Worm (Caenorhabditis elegans) whole organism, L1 larva: ENCODE data around the gene C55A6.3.
A peak's percentile ranks its signal among the peaks of the same experiment; 100 is the strongest.

Experiments
- C04F5.9 ChIP-seq: sonication (generic microtip); optimal IDR thresholded peaks from 2 replicates; lab custom pipeline; 2016; ENCODE audit warnings: missing genetic modification characterization, missing compliant biosample characterization
- F16B12.6 ChIP-seq: fragments of 150-350 bp; optimal IDR thresholded peaks from 2 replicates; lab custom pipeline; 2014; ENCODE audit warnings: missing biosample characterization, missing genetic modification characterization
- Y116A8C.19 ChIP-seq: sonication (generic microtip); optimal IDR thresholded peaks from 2 replicates; lab custom pipeline; 2016; ENCODE audit warnings: missing compliant biosample characterization, missing genetic modification characterization, borderline replicate concordance
- aha-1 ChIP-seq: fragments of 150-350 bp; optimal IDR thresholded peaks from 2 replicates; lab custom pipeline; 2014; ENCODE audit warnings: missing biosample characterization, missing genetic modification characterization
- blmp-1 ChIP-seq: fragments of 150-350 bp; optimal IDR thresholded peaks from 2 replicates; lab custom pipeline; 2014; ENCODE audit warnings: missing biosample characterization, missing genetic modification characterization
- ceh-88 ChIP-seq: fragments of 200-800 bp; sonication (Bioruptor generic); IDR thresholded peaks from 2 replicates; pipeline ENCODE4 v1.3.6; 2022; ENCODE audit warnings: missing genetic modification characterization, missing compliant biosample characterization
- dpl-1 ChIP-seq, 3 experiments: fragments of 150-350 bp in 2 of 3; sonication (generic microtip) in 1 of 3; optimal IDR thresholded peaks; 2 replicates each; lab custom pipeline; 2014 to 2017; ENCODE audit warnings: missing biosample characterization in 3 of 3, missing genetic modification characterization in 3 of 3, missing genetic modification reagents in 3 of 3
- efl-1 ChIP-seq, 4 experiments: fragments of 150-350 bp; optimal IDR thresholded peaks in 3 of 4; peaks in 1 of 4; 1 replicate in 1 of 4; 2 replicates in 3 of 4; lab custom pipeline; 2014; ENCODE audit warnings: missing biosample characterization in 2 of 4, missing genetic modification characterization in 2 of 4, missing genetic modification reagents in 2 of 4
- efl-3 ChIP-seq: fragments of 200-800 bp; sonication (Bioruptor generic); optimal IDR thresholded peaks from 2 replicates; lab custom pipeline; 2018; ENCODE audit warnings: mild to moderate bottlenecking, missing genetic modification characterization, missing compliant biosample characterization
- egl-13 ChIP-seq: sonication (generic microtip); optimal IDR thresholded peaks from 2 replicates; lab custom pipeline; 2016; ENCODE audit warnings: missing genotype, missing genetic modification reagents, missing genetic modification characterization, missing compliant biosample characterization
- egl-27 ChIP-seq, 2 experiments: fragments of 150-350 bp in 1 of 2; sonication (generic microtip); optimal IDR thresholded peaks; 3 replicates each; lab custom pipeline; 2017 to 2018; ENCODE audit warnings: missing biosample characterization in 2 of 2, missing genetic modification characterization in 2 of 2, missing genetic modification reagents in 2 of 2
- elt-2 ChIP-seq: sonication (generic microtip); optimal IDR thresholded peaks from 2 replicates; lab custom pipeline; 2016; ENCODE audit warnings: missing genetic modification characterization, mild to moderate bottlenecking, inconsistent platforms, missing compliant biosample characterization, missing genetic modification reagents
- fkh-10 ChIP-seq: sonication (generic microtip); optimal IDR thresholded peaks from 2 replicates; lab custom pipeline; 2017; ENCODE audit warnings: missing biosample characterization, missing genetic modification reagents, missing genetic modification characterization
- fkh-4 ChIP-seq: sonication (generic microtip); optimal IDR thresholded peaks from 2 replicates; lab custom pipeline; 2016; ENCODE audit warnings: missing compliant biosample characterization, missing genetic modification characterization, borderline replicate concordance
- fos-1 ChIP-seq: fragments of 150-350 bp; optimal IDR thresholded peaks from 2 replicates; lab custom pipeline; 2014; ENCODE audit warnings: missing biosample characterization, missing genetic modification characterization
- hpl-2 ChIP-seq: fragments of 150-350 bp; optimal IDR thresholded peaks from 2 replicates; lab custom pipeline; 2014; ENCODE audit warnings: missing biosample characterization, missing genetic modification reagents, missing genetic modification characterization
- isw-1 ChIP-seq: fragments of 200-800 bp; sonication (Bioruptor generic); IDR thresholded peaks from 2 replicates; pipeline ENCODE4 v1.3.6; 2022; ENCODE audit warnings: missing genetic modification characterization, missing compliant biosample characterization
- jun-1 ChIP-seq: fragments of 150-350 bp; optimal IDR thresholded peaks from 2 replicates; lab custom pipeline; 2014; ENCODE audit warnings: missing biosample characterization, missing genetic modification reagents, missing genetic modification characterization
- lin-13 ChIP-seq: fragments of 150-350 bp; optimal IDR thresholded peaks from 2 replicates; lab custom pipeline; 2014; ENCODE audit warnings: missing biosample characterization, missing genetic modification reagents, missing genetic modification characterization
- lin-15B ChIP-seq: fragments of 150-350 bp; sonication (generic microtip); optimal IDR thresholded peaks from 3 replicates; lab custom pipeline; 2014; ENCODE audit warnings: missing biosample characterization, missing genetic modification characterization
- lin-35 ChIP-seq, 2 experiments: fragments of 150-350 bp; optimal IDR thresholded peaks; 2 replicates each; lab custom pipeline; 2014; ENCODE audit warnings: missing biosample characterization in 2 of 2, missing genetic modification characterization in 2 of 2, missing genetic modification reagents in 2 of 2
- lin-39 ChIP-seq: fragments of 150-350 bp; optimal IDR thresholded peaks from 2 replicates; lab custom pipeline; 2014; ENCODE audit warnings: missing biosample characterization, missing genetic modification reagents, missing genetic modification characterization
- mef-2 ChIP-seq: fragments of 150-350 bp; optimal IDR thresholded peaks from 2 replicates; lab custom pipeline; 2014; ENCODE audit warnings: missing biosample characterization, missing genetic modification characterization
- mep-1 ChIP-seq: fragments of 150-350 bp; optimal IDR thresholded peaks from 2 replicates; lab custom pipeline; 2014; ENCODE audit warnings: missing biosample characterization, missing genetic modification characterization
- nhr-11 ChIP-seq: fragments of 150-350 bp; optimal IDR thresholded peaks from 2 replicates; lab custom pipeline; 2014; ENCODE audit warnings: missing biosample characterization, missing genetic modification characterization
- nhr-12 ChIP-seq: sonication (generic microtip); optimal IDR thresholded peaks from 2 replicates; lab custom pipeline; 2017; ENCODE audit warnings: missing biosample characterization, missing genetic modification characterization
- nhr-20 ChIP-seq: sonication (generic microtip); optimal IDR thresholded peaks from 2 replicates; lab custom pipeline; 2016; ENCODE audit warnings: mild to moderate bottlenecking, missing genetic modification characterization, missing compliant biosample characterization
- nhr-28 ChIP-seq: fragments of 150-350 bp; optimal IDR thresholded peaks from 2 replicates; lab custom pipeline; 2014; ENCODE audit warnings: missing biosample characterization, missing genetic modification characterization
- nhr-71 ChIP-seq: sonication (generic microtip); optimal IDR thresholded peaks from 2 replicates; lab custom pipeline; 2016; ENCODE audit warnings: mild to moderate bottlenecking, missing genetic modification characterization, moderate library complexity, missing compliant biosample characterization
- nhr-90 ChIP-seq: sonication (generic microtip); optimal IDR thresholded peaks from 2 replicates; lab custom pipeline; 2016; ENCODE audit warnings: mild to moderate bottlenecking, missing genetic modification characterization, missing compliant biosample characterization; ENCODE audit not compliant: poor library complexity
- pag-3 ChIP-seq: sonication (generic microtip); optimal IDR thresholded peaks from 2 replicates; lab custom pipeline; 2017; ENCODE audit warnings: missing genetic modification characterization, mild to moderate bottlenecking, missing compliant biosample characterization, antibody characterized with exemption, borderline replicate concordance; ENCODE audit not compliant: insufficient read depth
- pax-3 ChIP-seq: fragments of 200-800 bp; sonication (Bioruptor generic); optimal IDR thresholded peaks from 2 replicates; lab custom pipeline; 2018; ENCODE audit warnings: mild to moderate bottlenecking, missing genetic modification characterization, moderate library complexity, missing compliant biosample characterization
- pqm-1 ChIP-seq: sonication (generic microtip); optimal IDR thresholded peaks from 3 replicates; lab custom pipeline; 2017; ENCODE audit warnings: missing biosample characterization, missing genetic modification characterization
- rnt-1 ChIP-seq: sonication (generic microtip); optimal IDR thresholded peaks from 2 replicates; lab custom pipeline; 2016; ENCODE audit warnings: mild to moderate bottlenecking, missing genetic modification characterization, moderate library complexity, missing compliant biosample characterization
- skn-1 ChIP-seq: fragments of 150-350 bp; optimal IDR thresholded peaks from 2 replicates; lab custom pipeline; 2014; ENCODE audit warnings: missing biosample characterization, missing genetic modification characterization
- snpc-4 ChIP-seq: fragments of 150-350 bp; optimal IDR thresholded peaks from 2 replicates; lab custom pipeline; 2014; ENCODE audit warnings: missing biosample characterization, missing genetic modification characterization
- snu-23 ChIP-seq: sonication (generic microtip); optimal IDR thresholded peaks from 2 replicates; lab custom pipeline; 2016; ENCODE audit warnings: missing genetic modification characterization, missing compliant biosample characterization
- sptf-1 ChIP-seq: fragments of 150-350 bp; optimal IDR thresholded peaks from 2 replicates; lab custom pipeline; 2014; ENCODE audit warnings: missing biosample characterization, missing genetic modification characterization
- sup-37 ChIP-seq: fragments of 200-800 bp; sonication (Bioruptor generic); optimal IDR thresholded peaks from 2 replicates; lab custom pipeline; 2018; ENCODE audit warnings: mild to moderate bottlenecking, missing genetic modification characterization, missing compliant biosample characterization
- unc-130 ChIP-seq: fragments of 150-350 bp; optimal IDR thresholded peaks from 2 replicates; lab custom pipeline; 2017; ENCODE audit warnings: missing biosample characterization, missing genetic modification characterization, inconsistent platforms
- unc-98 ChIP-seq: fragments of 200-800 bp; sonication (Bioruptor generic); IDR thresholded peaks from 2 replicates; pipeline ENCODE4 v1.3.6; 2022; ENCODE audit warnings: missing genetic modification characterization, missing compliant biosample characterization
- ztf-11 ChIP-seq, 2 experiments: sonication (generic microtip); optimal IDR thresholded peaks; 2 replicates each; lab custom pipeline; 2016 to 2017; ENCODE audit warnings: missing genetic modification characterization in 2 of 2, missing biosample characterization in 1 of 2, missing compliant biosample characterization in 1 of 2

The C55A6.3 gene

DNA sequence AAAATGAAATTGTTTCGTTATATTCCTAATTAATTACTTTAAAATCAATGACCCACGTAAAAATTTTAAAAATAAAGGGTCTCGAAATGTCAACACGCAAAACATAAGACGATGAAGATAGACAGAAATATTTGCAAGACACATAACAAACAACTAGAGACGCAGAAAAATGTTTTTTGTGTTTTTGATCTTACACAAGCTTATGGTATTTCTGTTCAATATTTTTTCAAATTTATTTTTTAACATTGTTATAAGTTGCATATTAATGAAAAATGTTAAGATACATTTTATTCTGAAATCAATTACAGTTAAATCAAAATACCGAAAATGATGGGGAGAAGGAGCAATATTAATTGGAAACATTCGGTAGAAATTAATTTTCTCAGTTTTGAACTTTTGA is at the start of gene C55A6.3:
Gene C55A6.3 (minus strand): TSS at position 101 of the 400 bp plus-strand sequence.
- TF ChIP-seq nhr-12 (no peak), mep-1 (tag; lab: Kevin White, UChicago) (no peak), egl-13 (tag; lab: Kevin White, UChicago) (no peak), fkh-10 (GFP tag; lab: Kevin White, UChicago) (no peak), sup-37 (GFP tag; lab: Kevin White, UChicago) (no peak), pag-3 (tag; lab: Kevin White, UChicago) (no peak), fkh-4 (tag; lab: Kevin White, UChicago) (no peak), nhr-11 (tag; lab: Kevin White, UChicago) (no peak)

DNA sequence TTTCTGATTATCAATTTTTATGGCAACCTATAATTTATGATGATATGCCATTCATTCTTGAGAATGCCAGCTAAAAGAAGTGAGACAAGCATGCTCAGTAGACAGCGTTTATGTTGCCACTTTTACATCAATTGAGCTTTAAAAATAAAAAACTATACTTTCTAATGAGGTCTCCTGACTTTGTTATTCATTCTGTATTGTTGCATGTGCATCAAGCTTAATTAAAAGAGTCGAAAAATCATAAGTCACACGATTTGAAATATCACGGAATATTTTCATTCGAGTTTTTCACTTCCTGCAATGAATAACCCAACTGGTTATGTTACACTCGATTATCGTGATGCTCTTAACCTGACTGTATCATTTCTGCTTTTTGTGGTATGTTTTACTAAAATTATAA is 49.3 kb upstream of the C55A6.3 start, which contains the start of gene srx-86:
Gene srx-86 (plus strand): TSS at position 301 of the 400 bp plus-strand sequence.
- TF ChIP-seq elt-2 (tag; lab: Kevin White, UChicago) (no peak), lin-15B (tag; lab: Kevin White, UChicago) (no peak), nhr-11 (tag; lab: Kevin White, UChicago) (no peak)
- TF ChIP-seq, all 84 proteins: peak for 0

- peak in 1 of 2 experiments; percentile 57 for TF ChIP-seq efl-1 (optimal IDR thresholded peaks at IDR 0.05; lab: Kevin White, UChicago)
- no peak for TF ChIP-seq efl-1 (GFP tag; optimal IDR thresholded peaks at IDR 0.05 in 1 of 2; lab: Kevin White, UChicago)
- TF ChIP-seq C04F5.9, result no peak
- TF ChIP-seq F16B12.6 (tag; lab: Kevin White, UChicago), result peak; percentile 23
- TF ChIP-seq dpl-1 (GFP tag; optimal IDR thresholded peaks at IDR 0.05; lab: Kevin White, UChicago), result peak in 1 of 3 experiments; percentile 5
These were observed 40.9 kb upstream of the C55A6.3 start, which contains the start of gene duo-1 for ce11 chrV:11554260-11554659. Gene duo-1 (plus strand): TSS chrV:11554630.

- TF ChIP-seq nhr-90 (no peak), nhr-71 (no peak), lin-15B (tag; lab: Kevin White, UChicago) (no peak), efl-3 (GFP tag; lab: Kevin White, UChicago) (no peak)
These were observed 39.0 kb upstream of the C55A6.3 start, which contains the start of gene srx-85 for ce11 chrV:11552379-11552778. Gene srx-85 (plus strand): TSS chrV:11552679.

DNA sequence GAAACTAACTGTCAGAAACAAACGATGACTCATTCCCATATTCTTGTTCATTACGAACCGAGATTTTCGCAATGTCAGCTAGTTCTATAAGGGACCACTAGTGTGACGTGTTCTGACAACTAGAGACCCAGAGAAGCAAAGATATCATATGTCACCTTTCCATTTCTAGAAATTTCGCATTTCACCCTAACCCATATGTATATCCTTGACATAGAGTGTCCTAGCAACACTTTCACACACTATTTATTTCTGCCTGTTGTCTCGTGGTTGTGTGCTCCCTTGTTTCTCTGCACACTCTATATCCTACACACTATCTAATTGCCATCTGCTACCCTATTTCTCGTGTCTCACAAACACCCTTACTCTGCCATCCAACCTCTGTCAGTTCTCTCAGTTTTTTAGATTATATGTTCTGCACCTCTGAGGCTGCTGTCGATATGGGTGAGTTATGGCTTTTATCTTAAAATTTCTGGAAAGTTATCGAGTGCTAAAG is 35.6 kb upstream of the C55A6.3 start, which contains the start of the genes F38B7.17 and F38B7.3:
Gene F38B7.17 (minus strand): TSS at position 51 of the 493 bp plus-strand sequence.
Gene F38B7.3 (plus strand): TSS at position 194 of the 493 bp plus-strand sequence.
- TF ChIP-seq lin-15B (tag; lab: Kevin White, UChicago) (no peak), egl-27 (tag; optimal IDR thresholded peaks at IDR 0.05; lab: Kevin White, UChicago) (no peak), nhr-20 (tag; lab: Kevin White, UChicago) (peak; percentile 83), ztf-11 (tag; optimal IDR thresholded peaks at IDR 0.05; lab: Kevin White, UChicago) (peak in 1 of 2 experiments; percentile 2), unc-130 (tag; lab: Kevin White, UChicago) (no peak), pqm-1 (tag; lab: Kevin White, UChicago) (no peak), rnt-1 (tag; lab: Kevin White, UChicago) (peak; percentile 47), fkh-10 (GFP tag; lab: Kevin White, UChicago) (no peak), aha-1 (tag; lab: Kevin White, UChicago) (no peak), lin-35 (GFP tag; optimal IDR thresholded peaks at IDR 0.05; lab: Kevin White, UChicago) (peak; percentile 64 to 70), mep-1 (tag; lab: Kevin White, UChicago) (peak; percentile 80), ceh-88 (no peak), F16B12.6 (tag; lab: Kevin White, UChicago) (no peak), Y116A8C.19 (tag; lab: Kevin White, UChicago) (no peak), lin-13 (GFP tag; lab: Kevin White, UChicago) (peak; percentile 8), sptf-1 (no peak), fos-1 (tag; lab: Kevin White, UChicago) (peak; percentile 46), blmp-1 (tag; lab: Kevin White, UChicago) (peak; percentile 66), isw-1 (GFP tag; lab: Robert Waterston, UW) (peak; percentile 25; the same call in 1 of the 2 replicates), skn-1 (tag; lab: Kevin White, UChicago) (peak; percentile 50), unc-98 (GFP tag; lab: Robert Waterston, UW) (no peak), egl-13 (tag; lab: Kevin White, UChicago) (no peak), snpc-4 (tag; lab: Kevin White, UChicago) (peak; percentile 18), mef-2 (tag; lab: Kevin White, UChicago) (no peak), hpl-2 (GFP tag; lab: Kevin White, UChicago) (no peak), jun-1 (tag; lab: Kevin White, UChicago) (no peak), pax-3 (peak; percentile 54), pag-3 (tag; lab: Kevin White, UChicago) (no peak), nhr-28 (tag; lab: Kevin White, UChicago) (no peak), snu-23 (GFP tag; lab: Kevin White, UChicago) (peak; percentile 79), lin-39 (tag; lab: Kevin White, UChicago) (no peak)
